Worm (Caenorhabditis elegans): Measurements from ENCODE around the gene samt-1.

- TF ChIP-seq cog-1 (tag; optimal IDR thresholded peaks at IDR 0.05): no peak
- no peak for TF ChIP-seq klf-2 (GFP tag; conservative IDR thresholded peaks at IDR 0.05)
Measured at ce11 chrIV:2966884-2967283, 35.7 kb downstream of the samt-1 start.

Measured in whole organism, midembryonic.